Worm (Caenorhabditis elegans): ENCODE data around the gene bus-5.

DNA sequence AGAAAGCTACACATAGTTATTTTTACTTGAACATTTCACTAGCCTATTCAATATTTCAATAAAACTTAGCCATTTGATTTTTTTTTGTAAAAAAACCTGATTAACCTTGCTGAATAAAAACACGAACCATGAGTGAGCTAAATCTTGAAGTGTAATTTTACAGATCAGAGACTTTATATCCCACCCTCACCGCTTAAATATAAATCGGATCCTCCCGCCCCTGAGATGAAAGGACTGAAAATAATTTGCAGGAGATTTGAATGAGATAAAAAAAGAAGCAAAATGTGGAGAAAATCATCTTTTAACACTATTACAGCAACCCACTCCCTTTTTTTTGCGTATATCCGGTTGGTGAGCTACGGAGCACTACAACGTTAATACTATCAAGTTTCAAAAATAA lies 37.1 kb upstream of the bus-5 start, which contains the start of gene npax-2:
- no peak for TF ChIP-seq skn-1 (tag; optimal IDR thresholded peaks at IDR 0.05)
- no peak for TF ChIP-seq nhr-11 (tag; optimal IDR thresholded peaks at IDR 0.05)
- no peak for TF ChIP-seq ama-1 (optimal IDR thresholded peaks at IDR 0.05)
- no peak for TF ChIP-seq fos-1 (tag; optimal IDR thresholded peaks at IDR 0.05)
- no peak for TF ChIP-seq mdl-1 (tag; optimal IDR thresholded peaks at IDR 0.05)
- TF ChIP-seq snpc-4 (tag; optimal IDR thresholded peaks at IDR 0.05), result no peak
- no peak for TF ChIP-seq ceh-82 (tag; optimal IDR thresholded peaks at IDR 0.05)
- TF ChIP-seq nhr-25 (tag; optimal IDR thresholded peaks at IDR 0.05), result no peak
- TF ChIP-seq lin-13 (GFP tag; optimal IDR thresholded peaks at IDR 0.05), result no peak
- no peak for TF ChIP-seq ZK546.5 (tag; optimal IDR thresholded peaks at IDR 0.05)
- TF ChIP-seq ztf-11 (tag; optimal IDR thresholded peaks at IDR 0.05), result no peak
- no peak for TF ChIP-seq nhr-10 (tag; optimal IDR thresholded peaks at IDR 0.05)
